Fruit fly (Drosophila melanogaster): ENCODE results near the gene CG31106.

The CG31106 gene

DNA sequence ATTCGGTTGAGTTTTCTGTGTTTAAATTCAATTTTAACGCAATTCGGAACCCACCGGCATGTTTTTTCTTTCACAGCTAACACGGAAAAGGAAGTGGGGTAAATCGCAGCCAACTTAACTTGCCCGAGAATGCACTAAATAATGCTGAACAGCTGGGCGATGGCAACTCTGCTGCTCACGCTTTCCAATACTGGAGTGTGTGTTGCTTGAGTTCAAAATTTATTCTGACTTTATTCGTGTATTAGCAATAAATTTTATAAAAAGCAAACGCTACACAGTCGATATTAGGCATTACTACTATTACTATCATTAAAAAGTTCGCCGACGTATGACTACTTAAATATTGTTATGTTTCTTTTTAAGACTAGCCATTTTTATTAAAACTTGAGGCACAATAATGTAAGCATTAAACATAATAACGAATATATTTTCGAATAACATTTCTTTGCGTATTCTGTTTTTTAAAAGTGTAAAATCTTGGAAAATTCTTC lies 31.3 kb downstream of the CG31106 start, which contains the start of the genes RpS27 and Nup37 (continued):
- TF ChIP-seq Chrac-16 (GFP tag; optimal IDR thresholded peaks at IDR 0.05) = peak; percentile 91
- TF ChIP-seq CG13894 (tag; optimal IDR thresholded peaks at IDR 0.05) = peak; percentile 96
- peak; percentile 99 for TF ChIP-seq CG3281 (GFP tag; optimal IDR thresholded peaks at IDR 0.05)
- peak; percentile 96 for TF ChIP-seq tio (GFP tag; optimal IDR thresholded peaks at IDR 0.05)
- TF ChIP-seq CG1233 (GFP tag; optimal IDR thresholded peaks at IDR 0.05) = peak; percentile 99
- peak; percentile 96 for TF ChIP-seq Optix (GFP tag; IDR thresholded peaks at IDR 0.05)
- peak; percentile 99 for TF ChIP-seq CG13775 (GFP tag; optimal IDR thresholded peaks at IDR 0.05)
- peak; percentile 99 for TF ChIP-seq sens (GFP tag)
- no peak for TF ChIP-seq D (optimal IDR thresholded peaks at IDR 0.05)
- peak; percentile 96 for TF ChIP-seq D (GFP tag; optimal IDR thresholded peaks at IDR 0.05)
- TF ChIP-seq CG10654 (GFP tag; optimal IDR thresholded peaks at IDR 0.05) = peak; percentile 99
- peak; percentile 98 for TF ChIP-seq mam (GFP tag; optimal IDR thresholded peaks at IDR 0.05)
- TF ChIP-seq Hey (tag; optimal IDR thresholded peaks at IDR 0.05) = peak; percentile 99
- peak; percentile 98 for TF ChIP-seq CG8290 (GFP tag; optimal IDR thresholded peaks at IDR 0.05)
- peak; percentile 97 to 100 for TF ChIP-seq CG8290 (tag; optimal IDR thresholded peaks at IDR 0.05)
- no peak for TF ChIP-seq prd (optimal IDR thresholded peaks at IDR 0.05)
- TF ChIP-seq prd (GFP tag; IDR thresholded peaks at IDR 0.05) = peak; percentile 91
- TF ChIP-seq dmrt11E (tag; optimal IDR thresholded peaks at IDR 0.05) = peak; percentile 94
- no peak for TF ChIP-seq tna (GFP tag; IDR thresholded peaks at IDR 0.05; ENCODE audit: partially characterized antibody)
- TF ChIP-seq CG1792 (GFP tag; optimal IDR thresholded peaks at IDR 0.05) = peak; percentile 98
- peak; percentile 75 for TF ChIP-seq CG15479 (GFP tag; optimal IDR thresholded peaks at IDR 0.05)
- peak; percentile 90 for TF ChIP-seq pfk (GFP tag; optimal IDR thresholded peaks at IDR 0.05)
- peak; percentile 98 for TF ChIP-seq trh (GFP tag; optimal IDR thresholded peaks at IDR 0.05)
- peak; percentile 93 for TF ChIP-seq twi (tag; optimal IDR thresholded peaks at IDR 0.05)
- TF ChIP-seq CG8765 (GFP tag; IDR thresholded peaks at IDR 0.05) = peak; percentile 89
- peak; percentile 91 for TF ChIP-seq fd96Cb (tag; optimal IDR thresholded peaks at IDR 0.05)
- TF ChIP-seq H15 (GFP tag; IDR thresholded peaks at IDR 0.05) = peak; percentile 97
- peak; percentile 99 for TF ChIP-seq sob (GFP tag; IDR thresholded peaks at IDR 0.05)
- peak; percentile 68; the same call in 1 of the 2 replicates for TF ChIP-seq Lim3 (GFP tag; IDR thresholded peaks at IDR 0.05)
- peak; percentile 99 for TF ChIP-seq Dbx (GFP tag; IDR thresholded peaks at IDR 0.05)
- TF ChIP-seq cwo (GFP tag; optimal IDR thresholded peaks at IDR 0.05) = peak; percentile 91
- peak; percentile 92 for TF ChIP-seq Ssrp (tag; optimal IDR thresholded peaks at IDR 0.05)
- TF ChIP-seq NfI (GFP tag; optimal IDR thresholded peaks at IDR 0.05) = peak; percentile 100
- no peak for TF ChIP-seq Hr78 (GFP tag; optimal IDR thresholded peaks at IDR 0.05)
- peak; percentile 93 for TF ChIP-seq CG8924 (tag; optimal IDR thresholded peaks at IDR 0.05)
- TF ChIP-seq Neu2 (GFP tag; optimal IDR thresholded peaks at IDR 0.05; ENCODE audit: borderline replicate concordance) = peak; percentile 93
- peak; percentile 98 for TF ChIP-seq vfl (GFP tag; optimal IDR thresholded peaks at IDR 0.05)
- TF ChIP-seq CG3726 (GFP tag; IDR thresholded peaks at IDR 0.05) = peak; percentile 95
- peak; percentile 93 for TF ChIP-seq Abd-B (GFP tag; optimal IDR thresholded peaks at IDR 0.05)
- TF ChIP-seq CG14710 (tag; optimal IDR thresholded peaks at IDR 0.05) = peak; percentile 97
- TF ChIP-seq CG34224 (GFP tag; IDR thresholded peaks at IDR 0.05; ENCODE audit: partially characterized antibody) = no peak
- peak; percentile 92 for TF ChIP-seq CG31365 (tag; optimal IDR thresholded peaks at IDR 0.05)
- peak; percentile 96 for TF ChIP-seq CG2202 (tag; optimal IDR thresholded peaks at IDR 0.05)
- peak; percentile 97 for TF ChIP-seq gro (GFP tag; optimal IDR thresholded peaks at IDR 0.05)
- TF ChIP-seq CG6791 (GFP tag; IDR thresholded peaks at IDR 0.05; ENCODE audit: partially characterized antibody) = peak; percentile 32; the same call in 1 of the 3 replicates
- TF ChIP-seq ems (GFP tag; optimal IDR thresholded peaks at IDR 0.05) = peak; percentile 98
- TF ChIP-seq ab (GFP tag; optimal IDR thresholded peaks at IDR 0.05) = peak; percentile 94
- TF ChIP-seq CG17568 (GFP tag; optimal IDR thresholded peaks at IDR 0.05) = peak; percentile 98
- peak; percentile 97 for TF ChIP-seq onecut (GFP tag; IDR thresholded peaks at IDR 0.05)
- TF ChIP-seq CG11085 (GFP tag; IDR thresholded peaks at IDR 0.05) = peak; percentile 99
- peak; percentile 94 for TF ChIP-seq CG15601 (tag; optimal IDR thresholded peaks at IDR 0.05)

Measured in whole organism, embryonic.